Worm (Caenorhabditis elegans) whole organism, L4/young adult: ENCODE measurements around the gene ZK822.9.

ENCODE experiments used
- W03F9.2 ChIP-seq: fragments of 150-350 bp; optimal IDR thresholded peaks from 2 replicates; lab custom pipeline; 2014; ENCODE audit warnings: missing biosample characterization, missing genetic modification characterization
- dao-5 ChIP-seq: sonication (generic microtip); optimal IDR thresholded peaks from 2 replicates; lab custom pipeline; 2016; ENCODE audit warnings: missing genotype, missing genetic modification characterization, moderate library complexity, missing compliant biosample characterization
- him-1 ChIP-seq: sonication (generic microtip); optimal IDR thresholded peaks from 2 replicates; lab custom pipeline; 2016; ENCODE audit warnings: missing genotype, missing genetic modification reagents, missing genetic modification characterization, missing compliant biosample characterization

ZK822.9 gene

DNA sequence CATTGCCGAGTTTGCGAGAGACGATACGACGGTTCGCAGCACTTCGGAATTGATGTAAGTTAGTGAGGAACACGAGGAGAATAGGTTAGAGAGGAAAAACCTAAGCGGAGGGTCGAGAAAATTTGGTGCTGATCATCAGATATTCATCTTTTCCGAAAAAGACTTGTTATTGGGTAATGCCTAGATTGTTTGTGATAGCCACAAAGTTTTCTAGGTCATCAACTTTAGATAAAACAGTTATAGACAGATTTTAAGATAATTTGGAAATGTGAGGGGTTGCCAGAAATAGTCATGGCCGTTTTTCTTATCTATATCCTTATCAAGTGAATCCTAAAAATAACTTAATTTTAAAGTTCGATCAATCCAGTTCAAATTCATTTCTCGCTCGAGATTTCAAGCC, 15.3 kb upstream of the ZK822.9 start:
- TF ChIP-seq dao-5 (tag; lab: Kevin White, UChicago) (no peak), W03F9.2 (tag; lab: Kevin White, UChicago) (no peak), him-1 (tag; lab: Kevin White, UChicago) (no peak)

DNA sequence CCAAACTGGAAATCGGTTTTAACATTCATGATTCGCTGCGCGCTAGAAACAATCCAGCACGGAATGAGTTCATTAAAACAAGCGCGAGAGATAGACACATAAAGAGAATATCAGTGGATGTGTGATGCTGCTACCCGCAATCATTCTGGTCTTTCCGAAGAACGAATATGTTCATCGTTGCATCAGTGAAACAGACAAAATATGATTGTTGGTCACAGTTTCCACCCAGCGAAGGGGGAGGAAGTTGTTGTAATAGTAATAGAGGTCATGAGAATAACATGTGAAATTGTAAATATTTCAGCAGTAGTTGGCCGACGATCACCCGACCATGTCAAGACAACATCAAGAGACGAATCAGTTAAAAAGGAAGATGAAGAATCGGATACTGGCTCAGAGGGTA, 14.5 kb upstream of the ZK822.9 start:
- TF ChIP-seq dao-5 (tag; lab: Kevin White, UChicago) (no peak), him-1 (tag; lab: Kevin White, UChicago) (no peak), W03F9.2 (tag; lab: Kevin White, UChicago) (no peak)

DNA sequence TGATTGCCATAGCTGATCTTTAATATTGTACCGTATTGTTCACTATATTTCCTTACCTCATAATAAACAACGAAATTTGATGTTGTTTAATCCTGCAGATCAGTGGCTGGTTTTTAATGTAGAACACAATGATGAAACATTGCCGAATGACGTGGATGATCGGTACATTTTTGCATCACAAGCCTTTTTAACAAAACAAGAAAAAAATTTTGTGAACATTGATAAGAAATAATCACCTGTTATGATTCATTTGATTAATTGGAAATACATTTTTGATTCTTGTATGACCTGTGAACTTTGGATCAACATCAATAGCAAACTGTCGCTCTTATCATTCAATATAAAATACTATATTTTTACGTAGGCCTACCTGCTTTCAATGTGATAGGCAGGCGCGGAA, 12.9 kb upstream of the ZK822.9 start:
- TF ChIP-seq dao-5 (tag; lab: Kevin White, UChicago) (no peak), W03F9.2 (tag; lab: Kevin White, UChicago) (no peak), him-1 (tag; lab: Kevin White, UChicago) (no peak)

DNA sequence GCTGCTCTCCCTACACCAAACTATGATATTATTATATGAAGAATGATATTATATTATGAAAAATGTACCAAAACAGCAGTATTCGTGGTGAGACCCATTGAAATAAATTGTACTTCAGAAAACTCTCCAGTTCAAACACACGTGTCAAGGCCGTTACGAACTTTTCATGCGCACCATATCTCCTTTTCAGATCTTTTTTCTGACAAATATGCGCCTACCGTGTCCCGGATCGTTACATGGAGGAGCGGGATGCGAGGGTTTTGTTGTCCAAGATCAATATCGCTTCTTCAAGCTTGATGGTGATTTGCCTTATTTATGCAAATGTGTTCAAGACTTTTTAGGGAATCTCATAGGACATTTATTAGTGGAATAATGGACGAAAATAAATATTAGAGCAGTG, 12.1 kb upstream of the ZK822.9 start:
- TF ChIP-seq him-1 (tag; lab: Kevin White, UChicago): no peak
- no peak for TF ChIP-seq dao-5 (tag; lab: Kevin White, UChicago)
- TF ChIP-seq W03F9.2 (tag; lab: Kevin White, UChicago): no peak

DNA sequence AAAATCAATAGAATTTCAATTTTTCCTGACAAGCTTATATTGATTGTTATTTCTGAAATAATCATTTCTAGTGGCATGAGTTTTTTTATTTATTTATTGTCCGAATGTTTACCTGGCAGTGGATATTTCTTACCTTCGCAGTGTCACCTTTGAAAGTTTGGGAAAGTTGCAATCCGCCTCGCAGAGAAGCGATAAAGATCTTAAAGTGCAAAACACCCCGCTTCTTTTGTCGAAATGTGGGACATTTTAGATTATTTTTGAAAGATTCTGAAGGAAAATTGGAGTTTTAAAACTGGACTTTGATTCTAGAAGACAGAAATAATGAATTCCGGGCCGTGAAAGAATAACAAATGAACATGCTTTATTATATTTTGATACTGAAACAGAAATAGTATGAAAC, 7.0 kb upstream of the ZK822.9 start:
- TF ChIP-seq W03F9.2 (tag; lab: Kevin White, UChicago) (no peak), dao-5 (tag; lab: Kevin White, UChicago) (no peak), him-1 (tag; lab: Kevin White, UChicago) (no peak)

DNA sequence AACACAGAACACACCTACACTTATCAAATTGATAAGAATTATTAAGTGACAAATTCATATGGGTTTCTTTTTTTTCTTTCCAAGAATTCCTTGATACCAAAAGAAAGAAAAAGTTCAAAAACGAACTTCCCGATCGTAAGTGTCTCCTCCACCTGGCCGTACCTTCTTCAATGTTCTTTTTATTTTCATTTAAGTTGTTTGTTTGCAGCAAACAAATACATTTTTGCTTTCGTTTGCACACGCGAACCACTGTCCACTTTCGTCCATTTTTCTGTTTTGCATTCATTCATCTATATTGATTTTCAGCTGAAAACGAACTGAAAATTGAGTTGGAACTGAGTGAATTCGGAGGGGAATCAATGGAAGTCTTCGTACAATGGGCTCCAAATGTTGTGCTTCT, 4.0 kb upstream of the ZK822.9 start, which contains the start of gene VZK822L.2:
Gene VZK822L.2, plus strand, starts transcription at position 301 of the 400 bp plus-strand sequence.
- TF ChIP-seq him-1 (tag; lab: Kevin White, UChicago) (no peak), W03F9.2 (tag; lab: Kevin White, UChicago) (no peak), dao-5 (tag; lab: Kevin White, UChicago) (no peak)

DNA sequence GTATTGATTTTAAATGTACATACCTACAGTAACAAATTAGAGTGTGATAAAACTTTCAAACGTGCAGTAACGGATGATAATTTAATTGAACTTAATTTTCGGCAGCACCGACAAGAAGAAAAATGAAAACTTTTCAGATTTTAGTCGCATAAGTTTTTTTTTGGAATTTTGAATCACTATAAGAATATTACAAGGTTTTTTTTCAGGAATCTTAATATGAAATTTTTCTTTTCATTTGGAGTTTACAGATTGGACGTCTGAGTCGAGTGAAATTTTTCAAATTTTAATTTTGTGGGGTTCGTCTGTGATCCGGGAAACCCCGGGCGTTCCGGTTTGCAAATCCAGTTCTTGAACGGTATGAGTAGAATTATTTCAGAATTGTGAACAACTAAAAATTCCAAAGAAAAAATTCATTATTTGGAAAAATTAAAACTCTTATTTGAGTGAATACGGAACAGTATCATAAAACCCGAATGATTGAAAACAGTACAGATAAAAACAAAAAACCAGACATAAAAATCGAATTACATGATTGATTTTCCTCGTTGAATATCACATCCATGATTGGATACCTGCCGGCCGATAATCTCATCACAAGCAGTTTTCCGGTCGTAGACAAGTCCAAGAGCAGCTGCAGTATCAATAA, 2.3 kb upstream of the ZK822.9 start:
- no peak for TF ChIP-seq dao-5 (tag; lab: Kevin White, UChicago)

DNA sequence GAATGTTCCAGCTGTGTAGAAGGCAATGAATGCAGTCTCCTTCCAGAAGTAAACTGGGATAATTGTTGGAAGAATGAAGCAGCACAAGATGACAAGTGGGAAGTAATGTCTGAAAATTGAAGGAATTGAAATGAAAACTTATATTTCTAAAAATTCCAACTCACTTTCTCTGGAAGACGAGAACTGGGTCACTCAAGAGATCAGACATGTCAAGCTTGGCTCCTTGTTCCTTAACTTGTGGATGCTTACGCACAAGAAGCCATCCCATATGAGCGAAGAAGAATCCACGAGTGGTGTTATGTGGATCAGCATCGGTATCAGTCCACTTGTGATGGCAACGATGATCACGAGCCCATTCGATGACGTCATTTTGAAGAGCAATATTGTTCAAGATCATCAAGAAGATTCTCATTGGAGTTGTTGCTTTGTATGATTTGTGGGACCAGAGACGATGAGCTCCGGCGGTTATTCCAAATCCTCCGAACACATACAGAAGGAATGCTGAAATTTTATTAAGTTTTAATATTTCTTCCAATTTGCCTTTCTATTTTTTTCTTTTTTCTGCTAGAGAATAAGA, 1.4 kb upstream of the ZK822.9 start:
- TF ChIP-seq W03F9.2 (tag; lab: Kevin White, UChicago) (no peak), dao-5 (tag; lab: Kevin White, UChicago) (no peak), him-1 (tag; lab: Kevin White, UChicago) (no peak)

DNA sequence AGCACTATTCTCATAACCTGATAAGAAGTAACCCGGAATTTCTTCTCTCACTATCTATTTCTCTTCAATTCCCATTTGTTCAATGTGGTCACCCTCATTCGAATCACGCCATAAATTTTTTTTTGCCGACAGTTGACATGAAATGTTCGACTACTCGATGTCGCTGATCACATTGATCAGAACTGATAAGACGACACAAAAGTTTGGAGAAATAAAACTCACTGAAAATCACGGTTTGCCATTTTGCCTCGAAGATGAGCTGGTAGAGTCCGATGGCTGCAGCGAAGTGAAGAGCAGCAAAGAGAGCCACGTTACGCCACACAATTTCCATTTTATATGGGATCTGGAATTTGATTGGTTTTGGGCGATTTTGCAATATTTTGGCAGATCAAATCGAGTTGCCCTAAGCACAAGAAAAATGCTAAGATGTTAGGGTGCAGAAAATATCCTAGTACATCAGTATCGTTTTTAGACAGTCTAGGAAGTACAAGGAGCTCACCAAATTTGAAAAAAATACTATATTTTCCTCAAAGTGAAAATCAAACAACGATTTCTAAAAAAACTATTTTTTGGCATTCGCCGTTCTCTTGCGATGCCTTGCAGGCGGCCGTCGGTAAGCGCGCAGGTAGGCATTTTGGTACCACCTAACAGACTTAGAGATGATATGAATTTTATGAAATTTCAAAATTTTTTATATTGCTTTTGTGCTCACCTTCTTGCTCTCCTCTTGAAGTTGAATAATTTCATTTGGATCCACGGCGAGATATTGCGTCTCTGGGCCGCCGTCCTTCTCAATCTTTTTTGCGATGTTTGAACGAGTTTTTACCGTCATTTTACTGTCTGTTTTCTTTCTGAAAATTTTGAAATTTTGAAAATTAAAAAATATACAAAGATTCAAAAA, 660 bp upstream of the ZK822.9 start, which contains the start of gene fat-6:
Gene fat-6, minus strand, starts transcription at position 851 of the 901 bp plus-strand sequence.
- no peak for TF ChIP-seq him-1 (tag; lab: Kevin White, UChicago)
- no peak for TF ChIP-seq W03F9.2 (tag; lab: Kevin White, UChicago)
- no peak for TF ChIP-seq dao-5 (tag; lab: Kevin White, UChicago)

DNA sequence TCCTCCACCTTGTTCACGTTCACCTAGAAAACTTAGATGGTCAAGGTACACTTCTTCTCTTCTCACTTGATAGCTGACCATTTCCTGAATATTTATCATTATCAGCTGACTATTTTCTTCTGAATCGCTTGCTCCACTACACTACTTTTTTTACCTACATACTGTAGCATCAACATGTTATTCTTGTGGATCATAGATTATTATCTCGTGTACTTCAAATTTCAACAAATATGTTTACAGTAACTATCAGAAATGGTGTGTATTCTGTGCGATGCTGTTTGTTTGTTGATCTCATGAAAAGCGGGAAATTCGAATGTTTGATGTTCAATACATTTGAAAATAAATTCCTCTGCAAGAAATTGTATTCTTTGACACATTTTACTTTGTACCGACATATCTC, 1.2 kb downstream of the ZK822.9 start, which contains the start of gene ZK822.10:
Gene ZK822.10, plus strand, starts transcription at position 231 of the 400 bp plus-strand sequence.
- TF ChIP-seq W03F9.2 (tag; lab: Kevin White, UChicago) (no peak), dao-5 (tag; lab: Kevin White, UChicago) (no peak), him-1 (tag; lab: Kevin White, UChicago) (no peak)

DNA sequence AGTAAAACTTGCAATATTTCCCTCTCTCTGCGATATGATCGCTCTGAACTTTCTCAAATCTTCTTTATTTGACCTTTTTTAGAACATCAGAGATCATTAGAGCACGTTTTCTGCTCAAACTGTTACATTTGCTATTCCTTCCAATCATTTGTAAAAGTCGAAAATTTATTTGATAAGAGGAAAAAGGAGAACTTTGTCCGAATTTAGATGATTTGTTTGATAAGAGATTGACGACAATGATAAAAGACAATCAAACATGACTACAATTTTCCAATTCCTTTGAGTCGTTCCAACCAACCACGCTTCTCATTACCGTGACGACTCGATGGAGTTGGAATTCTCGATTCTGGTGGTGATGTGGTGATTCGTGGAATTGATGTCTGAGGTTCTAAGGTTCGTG, 2.1 kb downstream of the ZK822.9 start:
- no peak for TF ChIP-seq him-1 (tag; lab: Kevin White, UChicago)
- no peak for TF ChIP-seq W03F9.2 (tag; lab: Kevin White, UChicago)
- TF ChIP-seq dao-5 (tag; lab: Kevin White, UChicago): no peak

DNA sequence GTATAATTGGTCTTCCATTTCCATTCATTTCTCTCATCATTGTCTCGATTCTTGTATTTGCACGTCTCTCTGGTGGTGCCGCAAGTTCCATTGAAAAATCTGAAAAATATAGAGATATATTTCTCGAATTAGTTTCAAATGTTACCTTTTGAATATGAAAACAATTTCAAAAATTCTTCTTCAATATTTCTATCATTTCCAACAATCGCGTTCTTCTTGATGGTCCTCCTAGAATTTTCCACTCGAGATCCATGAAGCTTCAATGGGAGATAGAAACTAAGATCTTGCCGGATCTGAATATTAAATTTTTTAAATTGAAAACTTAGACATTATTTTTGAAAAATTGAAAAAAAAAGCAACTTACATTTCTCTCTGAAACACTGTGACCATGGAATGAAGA, 3.3 kb downstream of the ZK822.9 start:
- TF ChIP-seq W03F9.2 (tag; lab: Kevin White, UChicago): no peak
- TF ChIP-seq him-1 (tag; lab: Kevin White, UChicago): no peak

DNA sequence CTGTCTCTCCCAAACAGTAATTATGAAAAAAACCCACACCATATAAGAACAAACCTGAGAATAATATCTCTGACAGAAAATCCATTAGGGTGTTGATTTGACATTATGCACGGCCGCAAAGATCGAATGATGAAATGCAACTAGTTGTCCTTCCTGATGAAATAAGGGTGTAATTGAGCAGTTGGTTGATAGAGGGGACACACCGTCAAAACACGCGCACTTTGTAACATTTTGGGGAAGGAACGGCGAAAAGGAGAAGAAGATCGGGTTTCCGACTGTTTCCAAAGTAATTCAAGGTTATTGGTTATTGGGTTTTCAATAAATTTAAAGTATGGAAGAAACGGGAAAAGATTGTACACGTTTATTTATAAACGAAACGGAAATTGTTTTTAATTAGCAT, 6.3 kb downstream of the ZK822.9 start, which contains the start of gene ZK822.1:
Gene ZK822.1, minus strand, starts transcription at position 121 of the 400 bp plus-strand sequence.
- TF ChIP-seq dao-5 (tag; lab: Kevin White, UChicago) (no peak), W03F9.2 (tag; lab: Kevin White, UChicago) (no peak), him-1 (tag; lab: Kevin White, UChicago) (no peak)
